Fruit fly (Drosophila melanogaster) Kc167 (cell line): ENCODE results near the gene CG13720.

ENCODE experiments used
- h ChIP-seq: fragments of >200 bp; optimal IDR thresholded peaks from 3 replicates; lab custom pipeline; 2018; ENCODE audit warnings: missing external identifiers
- ttk ChIP-seq: sonication (Bioruptor generic); optimal IDR thresholded peaks from 2 replicates; lab custom pipeline; 2017; ENCODE audit warnings: missing external identifiers

dm6 chr3L:4477656-4478254 is 22.5 kb downstream of the CG13720 start:
- TF ChIP-seq ttk (no peak), h (no peak)
